Fruit fly (Drosophila melanogaster) whole organism, embryonic: Measurements from ENCODE around the gene Shaw.

ENCODE experiments used
- Asciz ChIP-seq: fragments of 200-800 bp; sonication (Bioruptor generic); optimal IDR thresholded peaks from 2 replicates; lab custom pipeline; 2017; ENCODE audit warnings: missing biosample characterization, mild to moderate bottlenecking, missing genetic modification characterization, missing genetic modification reagents
- CG12155 ChIP-seq: fragments of 200-800 bp; sonication (Bioruptor generic); optimal IDR thresholded peaks from 3 replicates; lab custom pipeline; 2016; ENCODE audit warnings: missing biosample characterization, missing genetic modification characterization
- CG12219 ChIP-seq: fragments of 200-800 bp; sonication (Bioruptor generic); optimal IDR thresholded peaks from 3 replicates; lab custom pipeline; 2018; ENCODE audit warnings: missing biosample characterization, mild to moderate bottlenecking, missing genetic modification characterization
- CG12299 ChIP-seq: fragments of 200-800 bp; sonication (Bioruptor generic); optimal IDR thresholded peaks from 2 replicates; lab custom pipeline; 2018; ENCODE audit warnings: missing biosample characterization, mild to moderate bottlenecking, missing genetic modification characterization
- CG1233 ChIP-seq: fragments of 200-800 bp; sonication (Bioruptor generic); optimal IDR thresholded peaks from 4 replicates; lab custom pipeline; 2018; ENCODE audit warnings: missing biosample characterization, mild to moderate bottlenecking, missing genetic modification characterization
- CG14710 ChIP-seq: fragments of 200-800 bp; sonication (Bioruptor generic); optimal IDR thresholded peaks from 3 replicates; lab custom pipeline; 2019; ENCODE audit warnings: missing biosample characterization, mild to moderate bottlenecking, missing genetic modification characterization, moderate library complexity
- CG14965 ChIP-seq: fragments of 200-800 bp; sonication (Bioruptor generic); optimal IDR thresholded peaks from 2 replicates; lab custom pipeline; 2016; ENCODE audit warnings: missing biosample characterization, missing genetic modification characterization, borderline replicate concordance
- CG15011 ChIP-seq: fragments of 200-800 bp; sonication (Bioruptor generic); optimal IDR thresholded peaks from 3 replicates; lab custom pipeline; 2018; ENCODE audit warnings: missing biosample characterization, mild to moderate bottlenecking, missing genetic modification characterization
- CG15514 ChIP-seq: fragments of 200-800 bp; sonication (Bioruptor generic); optimal IDR thresholded peaks from 3 replicates; lab custom pipeline; 2017; ENCODE audit warnings: missing biosample characterization, missing genetic modification characterization, mild to moderate bottlenecking, moderate library complexity, missing genetic modification reagents
- CG16863 ChIP-seq: fragments of 200-800 bp; sonication (Bioruptor generic); optimal IDR thresholded peaks from 3 replicates; lab custom pipeline; 2016; ENCODE audit warnings: missing biosample characterization, missing genetic modification characterization
- CG17359 ChIP-seq: fragments of 200-800 bp; sonication (Bioruptor generic); optimal IDR thresholded peaks from 3 replicates; lab custom pipeline; 2018; ENCODE audit warnings: missing biosample characterization, mild to moderate bottlenecking, missing genetic modification characterization, moderate library complexity
- CG17361 ChIP-seq: fragments of 200-800 bp; sonication (Bioruptor generic); IDR thresholded peaks from 3 replicates; pipeline ENCODE4 v1.3.6; 2022; ENCODE audit warnings: missing biosample characterization, missing genetic modification characterization
- CG17912 ChIP-seq: fragments of 200-800 bp; sonication (Bioruptor generic); optimal IDR thresholded peaks from 2 replicates; lab custom pipeline; 2018; ENCODE audit warnings: missing biosample characterization, mild to moderate bottlenecking, missing genetic modification characterization
- CG2678 ChIP-seq: fragments of 200-800 bp; sonication (Bioruptor generic); optimal IDR thresholded peaks from 3 replicates; lab custom pipeline; 2019; ENCODE audit warnings: missing biosample characterization, mild to moderate bottlenecking, missing genetic modification characterization, moderate library complexity
- CG4707 ChIP-seq: fragments of 200-800 bp; sonication (Bioruptor generic); optimal IDR thresholded peaks from 2 replicates; lab custom pipeline; 2018; ENCODE audit warnings: missing biosample characterization, mild to moderate bottlenecking, missing genetic modification characterization, moderate library complexity
- CG5953 ChIP-seq: fragments of 200-800 bp; sonication (Bioruptor generic); IDR thresholded peaks from 2 replicates; pipeline ENCODE4 v1.3.6; 2022; ENCODE audit warnings: missing biosample characterization, missing genetic modification characterization
- Dad ChIP-seq: fragments of 200-800 bp; sonication (Bioruptor generic); optimal IDR thresholded peaks from 3 replicates; lab custom pipeline; 2016; ENCODE audit warnings: missing biosample characterization, missing genetic modification characterization
- Eip74EF ChIP-seq, 2 experiments: fragments of 200-800 bp in 1 of 2; fragments of >200 bp in 1 of 2; sonication (Bioruptor generic) in 1 of 2; optimal IDR thresholded peaks; 2 replicates each; lab custom pipeline; 2017 to 2019; ENCODE audit warnings: missing biosample characterization in 2 of 2, missing genetic modification characterization in 2 of 2, mild to moderate bottlenecking in 1 of 2, moderate library complexity in 1 of 2
- HLH54F ChIP-seq: fragments of 200-800 bp; sonication (Bioruptor generic); optimal IDR thresholded peaks from 3 replicates; lab custom pipeline; 2016; ENCODE audit warnings: missing biosample characterization, missing genetic modification characterization
- HLHmδ ChIP-seq: fragments of 200-800 bp; sonication (Bioruptor generic); optimal IDR thresholded peaks from 2 replicates; lab custom pipeline; 2018; ENCODE audit warnings: missing biosample characterization, mild to moderate bottlenecking, missing genetic modification characterization, moderate library complexity
- Hey ChIP-seq: fragments of 200-800 bp; sonication (Bioruptor generic); optimal IDR thresholded peaks from 3 replicates; lab custom pipeline; 2018; ENCODE audit warnings: missing biosample characterization, mild to moderate bottlenecking, missing genetic modification characterization
- HmgD ChIP-seq: fragments of 200-800 bp; sonication (Bioruptor generic); optimal IDR thresholded peaks from 3 replicates; lab custom pipeline; 2016; ENCODE audit warnings: missing biosample characterization, missing genetic modification characterization
- Kr ChIP-seq: fragments of 200-800 bp; sonication (Bioruptor generic); optimal IDR thresholded peaks from 2 replicates; lab custom pipeline; 2017; ENCODE audit warnings: missing biosample characterization, mild to moderate bottlenecking, missing genetic modification characterization
- Lpt ChIP-seq: fragments of >200 bp; optimal IDR thresholded peaks from 2 replicates; lab custom pipeline; 2018; ENCODE audit warnings: missing biosample characterization, missing genetic modification characterization
- MBD-R2 ChIP-seq: fragments of 200-800 bp; sonication (Bioruptor generic); IDR thresholded peaks from 2 replicates; pipeline ENCODE4 v1.3.6; 2022; ENCODE audit warnings: missing biosample characterization, missing genetic modification characterization
- Nf-YC ChIP-seq: fragments of 200-800 bp; optimal IDR thresholded peaks from 3 replicates; lab custom pipeline; 2019; ENCODE audit warnings: missing biosample characterization, mild to moderate bottlenecking, missing genetic modification characterization, moderate library complexity
- Stat92E ChIP-seq, 3 experiments: fragments of >200 bp in 2 of 3; fragments of 200-800 bp in 1 of 3; sonication (Bioruptor generic) in 1 of 3; optimal IDR thresholded peaks; 2 replicates each; lab custom pipeline; 2017 to 2019; ENCODE audit warnings: missing biosample characterization in 3 of 3, missing genetic modification characterization in 3 of 3, mild to moderate bottlenecking in 1 of 3, moderate library complexity in 1 of 3
- btn ChIP-seq: fragments of 200-800 bp; sonication (Bioruptor generic); optimal IDR thresholded peaks from 2 replicates; lab custom pipeline; 2016; ENCODE audit warnings: missing biosample characterization, missing genetic modification characterization
- cad ChIP-seq: fragments of >200 bp; optimal IDR thresholded peaks from 2 replicates; lab custom pipeline; 2017; ENCODE audit warnings: missing biosample characterization, missing genetic modification characterization
- cwo ChIP-seq: fragments of 200-800 bp; sonication (Bioruptor generic); optimal IDR thresholded peaks from 3 replicates; lab custom pipeline; 2017; ENCODE audit warnings: missing biosample characterization, missing genetic modification characterization, mild to moderate bottlenecking, moderate library complexity, missing genetic modification reagents
- fd3F ChIP-seq: fragments of 200-800 bp; sonication (Bioruptor generic); optimal IDR thresholded peaks from 2 replicates; lab custom pipeline; 2018; ENCODE audit warnings: missing biosample characterization, mild to moderate bottlenecking, missing genetic modification characterization, moderate library complexity
- fru ChIP-seq: fragments of >200 bp; optimal IDR thresholded peaks from 2 replicates; lab custom pipeline; 2017
- ftz-f1 ChIP-seq: fragments of 200-800 bp; sonication (Bioruptor generic); optimal IDR thresholded peaks from 2 replicates; lab custom pipeline; 2016; ENCODE audit warnings: missing biosample characterization, missing genetic modification characterization
- gce ChIP-seq: fragments of 200-800 bp; sonication (Bioruptor generic); IDR thresholded peaks from 3 replicates; pipeline ENCODE4 v1.3.6; 2022; ENCODE audit warnings: missing biosample characterization, missing genetic modification characterization
- gsb-n ChIP-seq: fragments of 200-800 bp; sonication (Bioruptor generic); optimal IDR thresholded peaks from 3 replicates; lab custom pipeline; 2018; ENCODE audit warnings: missing biosample characterization, mild to moderate bottlenecking, missing genetic modification characterization
- hth ChIP-seq: fragments of >200 bp; optimal IDR thresholded peaks from 2 replicates; lab custom pipeline; 2017; ENCODE audit warnings: inconsistent platforms
- jumu ChIP-seq: fragments of 200-800 bp; sonication (Bioruptor generic); optimal IDR thresholded peaks from 3 replicates; lab custom pipeline; 2016; ENCODE audit warnings: missing biosample characterization, missing genetic modification characterization
- ken ChIP-seq: fragments of 200-800 bp; sonication (Bioruptor generic); IDR thresholded peaks from 3 replicates; pipeline ENCODE4 v1.3.6; 2022; ENCODE audit warnings: missing biosample characterization, missing genetic modification characterization
- kni ChIP-seq: fragments of 200-800 bp; sonication (Bioruptor generic); optimal IDR thresholded peaks from 3 replicates; lab custom pipeline; 2017; ENCODE audit warnings: mild to moderate bottlenecking, missing biosample characterization, missing genetic modification reagents, missing genetic modification characterization
- maf-S ChIP-seq: fragments of 200-800 bp; sonication (Bioruptor generic); optimal IDR thresholded peaks from 2 replicates; lab custom pipeline; 2016; ENCODE audit warnings: missing biosample characterization, missing genetic modification characterization
- pfk ChIP-seq: fragments of 200-800 bp; sonication (Bioruptor generic); optimal IDR thresholded peaks from 2 replicates; lab custom pipeline; 2018; ENCODE audit warnings: missing biosample characterization, mild to moderate bottlenecking, missing genetic modification characterization, moderate library complexity
- pita ChIP-seq: fragments of 200-800 bp; sonication (Bioruptor generic); optimal IDR thresholded peaks from 2 replicates; lab custom pipeline; 2017; ENCODE audit warnings: missing biosample characterization, mild to moderate bottlenecking, missing genetic modification characterization
- sd ChIP-seq: fragments of 200-800 bp; sonication (Bioruptor generic); optimal IDR thresholded peaks from 3 replicates; lab custom pipeline; 2018; ENCODE audit warnings: missing biosample characterization, mild to moderate bottlenecking, missing genetic modification characterization, moderate library complexity
- seq ChIP-seq: fragments of 200-800 bp; sonication (Bioruptor generic); IDR thresholded peaks from 2 replicates; pipeline ENCODE4 v1.3.6; 2022; ENCODE audit warnings: missing biosample characterization, missing genetic modification characterization
- slbo ChIP-seq: fragments of 200-800 bp; sonication (Bioruptor generic); IDR thresholded peaks from 2 replicates; pipeline ENCODE4 v1.3.6; 2022; ENCODE audit warnings: missing biosample characterization, missing genetic modification characterization
- ssp ChIP-seq: fragments of 200-800 bp; sonication (Bioruptor generic); IDR thresholded peaks from 2 replicates; pipeline ENCODE4 v1.3.6; 2022; ENCODE audit warnings: missing biosample characterization, missing genetic modification characterization
- tup ChIP-seq: fragments of 200-800 bp; sonication (Bioruptor generic); optimal IDR thresholded peaks from 2 replicates; lab custom pipeline; 2016; ENCODE audit warnings: missing biosample characterization, mild to moderate bottlenecking, missing genetic modification characterization, moderate library complexity
- vvl ChIP-seq: fragments of 200-800 bp; sonication (Bioruptor generic); IDR thresholded peaks from 2 replicates; pipeline ENCODE4 v1.3.6; 2022; ENCODE audit warnings: missing biosample characterization, missing genetic modification characterization

Shaw gene

dm6 chr2L:3771109-3772067, 53.4 kb downstream of the Shaw start, which contains the start of gene bowl (continued):
- TF ChIP-seq Stat92E (GFP tag; optimal IDR thresholded peaks at IDR 0.05; lab: Kevin White, UChicago) (peak in 2 of 3 experiments; percentile 38 to 84), Dad (GFP tag; lab: Kevin White, UChicago) (peak; percentile 82), slbo (peak; percentile 97), MBD-R2 (GFP tag; lab: Robert Waterston, UW) (peak; percentile 89), HmgD (GFP tag; lab: Kevin White, UChicago) (peak; percentile 67), CG14965 (GFP tag; lab: Kevin White, UChicago) (peak; percentile 42), CG17359 (tag; lab: Kevin White, UChicago) (peak; percentile 92), CG12299 (tag; lab: Kevin White, UChicago) (peak; percentile 95), CG4707 (GFP tag; lab: Kevin White, UChicago) (peak; percentile 91), seq (GFP tag; lab: Robert Waterston, UW) (peak; percentile 97), gce (peak; percentile 94), CG12219 (GFP tag; lab: Kevin White, UChicago) (peak; percentile 96), Eip74EF (GFP tag; optimal IDR thresholded peaks at IDR 0.05; lab: Kevin White, UChicago) (peak in 1 of 2 experiments; percentile 86), CG2678 (tag; lab: Kevin White, UChicago) (peak; percentile 95), pita (GFP tag; lab: Kevin White, UChicago) (no peak), vvl (GFP tag; lab: Robert Waterston, UW) (peak; percentile 99), tup (peak; percentile 88), HLHmδ (GFP tag; lab: Kevin White, UChicago) (peak; percentile 71), hth (lab: Kevin White, UChicago) (no peak), ftz-f1 (GFP tag; lab: Kevin White, UChicago) (peak; percentile 9), cad (GFP tag; lab: Kevin White, UChicago) (peak; percentile 21), Asciz (GFP tag; lab: Kevin White, UChicago) (peak; percentile 89), CG15011 (GFP tag; lab: Kevin White, UChicago) (peak; percentile 90), sd (tag; lab: Kevin White, UChicago) (peak; percentile 95), CG1233 (GFP tag; lab: Kevin White, UChicago) (peak; percentile 78), CG5953 (GFP tag; lab: Robert Waterston, UW) (peak; percentile 89), jumu (peak; percentile 92), Hey (tag; lab: Kevin White, UChicago) (peak; percentile 51), gsb-n (tag; lab: Kevin White, UChicago) (peak; percentile 99), Kr (GFP tag; lab: Kevin White, UChicago) (peak; percentile 59), Nf-YC (peak; percentile 74), fd3F (peak; percentile 75), CG12155 (GFP tag; lab: Kevin White, UChicago) (peak; percentile 97), CG17361 (peak; percentile 86), CG14710 (tag; lab: Kevin White, UChicago) (peak; percentile 91), CG16863 (GFP tag; lab: Kevin White, UChicago) (peak; percentile 96), maf-S (GFP tag; lab: Kevin White, UChicago) (peak; percentile 92), Lpt (GFP tag; lab: Kevin White, UChicago) (no peak), ssp (GFP tag; lab: Robert Waterston, UW) (peak; percentile 93), HLH54F (GFP tag; lab: Kevin White, UChicago) (peak; percentile 90), ken (GFP tag; lab: Robert Waterston, UW) (peak; percentile 93), pfk (no peak), CG17912 (GFP tag; lab: Kevin White, UChicago) (no peak), btn (GFP tag; lab: Kevin White, UChicago) (peak; percentile 76), kni (GFP tag; lab: Kevin White, UChicago) (peak; percentile 99), CG15514 (GFP tag; lab: Kevin White, UChicago) (peak; percentile 75), cwo (GFP tag; lab: Kevin White, UChicago) (peak; percentile 89), fru (lab: Kevin White, UChicago) (peak; percentile 19)
